Fruit fly (Drosophila melanogaster) whole organism, prepupa: ENCODE data around the gene eEF1delta.

Experiments
- Blimp-1 ChIP-seq: fragments of 200-800 bp; sonication (Bioruptor generic); optimal IDR thresholded peaks from 3 replicates; lab custom pipeline; 2017; ENCODE audit warnings: missing biosample characterization, missing genetic modification characterization, mild to moderate bottlenecking, moderate library complexity, missing genetic modification reagents
- CG10669 ChIP-seq: fragments of 200-800 bp; sonication (Bioruptor generic); optimal IDR thresholded peaks from 3 replicates; lab custom pipeline; 2018; ENCODE audit warnings: missing biosample characterization, mild to moderate bottlenecking, missing genetic modification characterization, moderate library complexity
- CG11294 ChIP-seq: fragments of 200-800 bp; sonication (Bioruptor generic); IDR thresholded peaks from 2 replicates; pipeline ENCODE4 v1.3.6; 2022; ENCODE audit warnings: missing biosample characterization, missing genetic modification characterization
- CG11902 ChIP-seq: fragments of 200-800 bp; sonication (Bioruptor generic); optimal IDR thresholded peaks from 3 replicates; lab custom pipeline; 2016; ENCODE audit warnings: missing biosample characterization, missing genetic modification characterization
- CG15336 ChIP-seq: fragments of 200-800 bp; sonication (Bioruptor generic); IDR thresholded peaks from 2 replicates; pipeline ENCODE4 v1.3.6; 2022; ENCODE audit warnings: missing biosample characterization, missing genetic modification characterization
- CG1621 ChIP-seq: fragments of 200-800 bp; sonication (Bioruptor generic); optimal IDR thresholded peaks from 3 replicates; lab custom pipeline; 2018; ENCODE audit warnings: missing biosample characterization, mild to moderate bottlenecking, missing genetic modification characterization
- CG16779 ChIP-seq: fragments of 200-800 bp; sonication (Bioruptor generic); optimal IDR thresholded peaks from 3 replicates; lab custom pipeline; 2017; ENCODE audit warnings: missing biosample characterization, mild to moderate bottlenecking, missing genetic modification characterization
- CG3032 ChIP-seq: fragments of 200-800 bp; optimal IDR thresholded peaks from 2 replicates; lab custom pipeline; 2019; ENCODE audit warnings: missing biosample characterization, mild to moderate bottlenecking, missing genetic modification characterization, moderate library complexity
- CG31627 ChIP-seq: fragments of 200-800 bp; sonication (Bioruptor generic); optimal IDR thresholded peaks from 3 replicates; lab custom pipeline; 2016; ENCODE audit warnings: missing biosample characterization, missing genetic modification characterization
- CG32006 ChIP-seq: fragments of 200-800 bp; sonication (Bioruptor generic); optimal IDR thresholded peaks from 3 replicates; lab custom pipeline; 2017; ENCODE audit warnings: missing biosample characterization, mild to moderate bottlenecking, missing genetic modification characterization
- CG34406 ChIP-seq: fragments of 200-800 bp; sonication (Bioruptor generic); optimal IDR thresholded peaks from 3 replicates; lab custom pipeline; 2016; ENCODE audit warnings: missing biosample characterization, missing genetic modification characterization
- CG3919 ChIP-seq: fragments of 200-800 bp; sonication (Bioruptor generic); optimal IDR thresholded peaks from 3 replicates; lab custom pipeline; 2016; ENCODE audit warnings: missing biosample characterization, missing genetic modification characterization
- CG4318 ChIP-seq: fragments of 200-800 bp; sonication (Bioruptor generic); optimal IDR thresholded peaks from 3 replicates; lab custom pipeline; 2017; ENCODE audit warnings: missing biosample characterization, mild to moderate bottlenecking, missing genetic modification characterization
- CG6163 ChIP-seq: fragments of 200-800 bp; sonication (Bioruptor generic); IDR thresholded peaks from 3 replicates; pipeline ENCODE4 v1.3.6; 2022; ENCODE audit warnings: missing biosample characterization, missing genetic modification characterization
- CG6276 ChIP-seq: fragments of 200-800 bp; sonication (Bioruptor generic); optimal IDR thresholded peaks from 2 replicates; lab custom pipeline; 2017; ENCODE audit warnings: missing biosample characterization, mild to moderate bottlenecking, missing genetic modification characterization
- CG6792 ChIP-seq: fragments of 200-800 bp; sonication (Bioruptor generic); optimal IDR thresholded peaks from 3 replicates; lab custom pipeline; 2016; ENCODE audit warnings: missing biosample characterization, missing genetic modification characterization
- CG6808 ChIP-seq: fragments of 200-800 bp; sonication (Bioruptor generic); optimal IDR thresholded peaks from 3 replicates; lab custom pipeline; 2017; ENCODE audit warnings: missing biosample characterization, missing genetic modification characterization, mild to moderate bottlenecking, moderate library complexity, missing genetic modification reagents
- CG6854 ChIP-seq: fragments of 200-800 bp; sonication (Bioruptor generic); optimal IDR thresholded peaks from 2 replicates; lab custom pipeline; 2017; ENCODE audit warnings: missing biosample characterization, mild to moderate bottlenecking, missing genetic modification characterization
- CG8119 ChIP-seq: fragments of 200-800 bp; sonication (Bioruptor generic); IDR thresholded peaks from 3 replicates; pipeline ENCODE4 v1.3.6; 2022; ENCODE audit warnings: missing biosample characterization, missing genetic modification characterization
- CG8632 ChIP-seq: fragments of 200-800 bp; sonication (Bioruptor generic); optimal IDR thresholded peaks from 3 replicates; lab custom pipeline; 2016; ENCODE audit warnings: missing biosample characterization, missing genetic modification characterization
- CG9139 ChIP-seq: fragments of 200-800 bp; sonication (Bioruptor generic); optimal IDR thresholded peaks from 3 replicates; lab custom pipeline; 2017; ENCODE audit warnings: missing biosample characterization, mild to moderate bottlenecking, missing genetic modification characterization
- Eip75B ChIP-seq: fragments of 200-800 bp; sonication (Bioruptor generic); optimal IDR thresholded peaks from 3 replicates; lab custom pipeline; 2016; ENCODE audit warnings: missing biosample characterization, missing genetic modification characterization
- Eip78C ChIP-seq: fragments of 200-800 bp; sonication (Bioruptor generic); peaks from one replicate; lab custom pipeline; 2016; ENCODE audit warnings: missing biosample characterization, missing genetic modification characterization
- Eip93F ChIP-seq: fragments of 200-800 bp; sonication (Bioruptor generic); optimal IDR thresholded peaks from 2 replicates; lab custom pipeline; 2016; ENCODE audit warnings: missing biosample characterization, mild to moderate bottlenecking, missing genetic modification characterization
- Ets96B ChIP-seq: fragments of 200-800 bp; optimal IDR thresholded peaks from 2 replicates; lab custom pipeline; 2019; ENCODE audit warnings: missing biosample characterization, mild to moderate bottlenecking, missing genetic modification characterization, moderate library complexity
- Hr38 ChIP-seq: sonication (Bioruptor generic); optimal IDR thresholded peaks from 2 replicates; lab custom pipeline; 2016; ENCODE audit warnings: missing biosample characterization, missing genetic modification characterization
- Hr39 ChIP-seq: fragments of 200-800 bp; sonication (Bioruptor generic); optimal IDR thresholded peaks from 2 replicates; lab custom pipeline; 2016; ENCODE audit warnings: missing biosample characterization, missing genetic modification characterization
- Hr4 ChIP-seq: fragments of 200-800 bp; sonication (Bioruptor generic); optimal IDR thresholded peaks from 3 replicates; lab custom pipeline; 2016; ENCODE audit warnings: missing biosample characterization, missing genetic modification characterization
- Lpt ChIP-seq: fragments of 200-800 bp; sonication (Bioruptor generic); optimal IDR thresholded peaks from 3 replicates; lab custom pipeline; 2016; ENCODE audit warnings: missing biosample characterization, missing genetic modification characterization
- OdsH ChIP-seq: fragments of 200-800 bp; sonication (Bioruptor generic); optimal IDR thresholded peaks from 3 replicates; lab custom pipeline; 2016; ENCODE audit warnings: missing biosample characterization, missing genetic modification characterization
- Smox ChIP-seq: fragments of 200-800 bp; sonication (Bioruptor generic); optimal IDR thresholded peaks from 3 replicates; lab custom pipeline; 2016; ENCODE audit warnings: missing biosample characterization, missing genetic modification characterization
- Sox15 ChIP-seq: fragments of 200-800 bp; sonication (Bioruptor generic); optimal IDR thresholded peaks from 3 replicates; lab custom pipeline; 2016; ENCODE audit warnings: missing biosample characterization, missing genetic modification characterization
- achi ChIP-seq: fragments of 200-800 bp; sonication (Bioruptor generic); optimal IDR thresholded peaks from 3 replicates; lab custom pipeline; 2016; ENCODE audit warnings: missing biosample characterization, missing genetic modification characterization
- acj6 ChIP-seq: fragments of 200-800 bp; sonication (Bioruptor generic); optimal IDR thresholded peaks from 3 replicates; lab custom pipeline; 2016; ENCODE audit warnings: missing biosample characterization, missing genetic modification characterization
- dsx ChIP-seq: fragments of 200-800 bp; optimal IDR thresholded peaks from 3 replicates; lab custom pipeline; 2019; ENCODE audit warnings: missing biosample characterization, mild to moderate bottlenecking, missing genetic modification characterization, moderate library complexity; ENCODE audit not compliant: poor library complexity, severe bottlenecking
- eg ChIP-seq: fragments of 200-800 bp; sonication (Bioruptor generic); IDR thresholded peaks from 3 replicates; pipeline ENCODE4 v1.3.6; 2022; ENCODE audit warnings: missing biosample characterization, missing genetic modification characterization
- fd59A ChIP-seq: fragments of 200-800 bp; sonication (Bioruptor generic); optimal IDR thresholded peaks from 2 replicates; lab custom pipeline; 2017; ENCODE audit warnings: missing biosample characterization, mild to moderate bottlenecking, missing genetic modification characterization, missing genetic modification reagents
- fd85E ChIP-seq: fragments of 200-800 bp; sonication (Bioruptor generic); optimal IDR thresholded peaks from 3 replicates; lab custom pipeline; 2016; ENCODE audit warnings: missing biosample characterization, missing genetic modification characterization
- fkh ChIP-seq: fragments of 200-800 bp; sonication (Bioruptor generic); optimal IDR thresholded peaks from 3 replicates; lab custom pipeline; 2017; ENCODE audit warnings: missing biosample characterization, mild to moderate bottlenecking, missing genetic modification characterization, moderate library complexity
- lz ChIP-seq: fragments of 200-800 bp; sonication (Bioruptor generic); optimal IDR thresholded peaks from 3 replicates; lab custom pipeline; 2016; ENCODE audit warnings: missing biosample characterization, missing genetic modification characterization
- net ChIP-seq: fragments of 200-800 bp; sonication (Bioruptor generic); optimal IDR thresholded peaks from 3 replicates; lab custom pipeline; 2016; ENCODE audit warnings: missing biosample characterization, missing genetic modification characterization
- pdm3 ChIP-seq: fragments of 200-800 bp; sonication (Bioruptor generic); optimal IDR thresholded peaks from 3 replicates; lab custom pipeline; 2016; ENCODE audit warnings: missing biosample characterization, missing genetic modification characterization
- salr ChIP-seq, 2 experiments: fragments of 200-800 bp; sonication (Bioruptor generic); optimal IDR thresholded peaks; 3 replicates each; lab custom pipeline; 2016 to 2018; ENCODE audit warnings: missing biosample characterization in 2 of 2, missing genetic modification characterization in 2 of 2, mild to moderate bottlenecking in 1 of 2
- spab ChIP-seq: fragments of 200-800 bp; sonication (Bioruptor generic); optimal IDR thresholded peaks from 2 replicates; lab custom pipeline; 2017; ENCODE audit warnings: missing biosample characterization, mild to moderate bottlenecking, missing genetic modification characterization, missing genetic modification reagents
- svp ChIP-seq: fragments of 200-800 bp; sonication (Bioruptor generic); peaks from one replicate; lab custom pipeline; 2016; ENCODE audit warnings: missing biosample characterization, missing genetic modification characterization
- topi ChIP-seq: fragments of 200-800 bp; sonication (Bioruptor generic); optimal IDR thresholded peaks from 3 replicates; lab custom pipeline; 2016; ENCODE audit warnings: missing biosample characterization, missing genetic modification characterization

Gene eEF1delta

DNA sequence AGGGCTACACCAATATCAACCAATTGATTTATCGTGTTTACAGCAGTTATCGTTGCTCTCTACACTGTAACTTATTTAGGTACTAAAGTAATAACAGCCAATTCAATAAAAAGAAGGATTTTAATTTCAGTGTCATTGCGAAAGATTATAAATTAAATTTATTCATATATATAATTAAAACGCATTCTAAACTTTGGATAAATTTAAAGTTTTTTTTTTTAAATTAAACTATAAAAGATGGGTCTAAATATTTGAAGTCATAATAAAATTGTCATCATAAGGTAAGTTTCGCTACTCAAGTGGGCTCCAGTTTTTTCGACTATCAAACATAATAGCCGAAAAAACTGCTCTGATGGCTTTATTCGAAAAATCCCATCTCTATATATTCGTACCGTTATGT, 39.9 kb downstream of the eEF1delta start, which contains the start of gene trk:
trk (minus strand) TSS at position 101 of the 400 bp plus-strand sequence.
- TF ChIP-seq CG11902 (GFP tag; lab: Kevin White, UChicago): no peak
- no peak for TF ChIP-seq CG31627 (GFP tag; lab: Kevin White, UChicago)
- no peak for TF ChIP-seq CG6276 (GFP tag; lab: Kevin White, UChicago)
- TF ChIP-seq CG9139: no peak
- TF ChIP-seq salr (GFP tag; optimal IDR thresholded peaks at IDR 0.05; lab: Kevin White, UChicago): no peak

DNA sequence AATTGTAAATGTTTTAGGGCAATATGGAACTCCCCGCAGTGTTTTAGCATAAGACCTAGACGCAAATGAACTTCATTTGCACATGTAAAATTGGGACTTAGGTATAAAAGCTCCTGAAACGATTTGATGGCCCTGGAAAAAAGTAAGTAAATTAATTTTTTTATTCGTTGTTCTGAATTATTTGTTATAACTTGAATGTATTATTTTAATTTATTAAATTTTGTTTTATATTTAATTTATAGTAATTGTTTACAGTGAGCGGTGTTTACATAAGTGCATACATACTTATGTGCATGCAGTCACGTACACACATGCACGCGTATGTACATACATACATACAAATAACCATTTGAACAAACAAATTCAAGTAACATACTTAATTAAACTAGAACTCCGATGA, 44.1 kb downstream of the eEF1delta start:
- TF ChIP-seq CG8632 (peak; percentile 42), acj6 (GFP tag; lab: Kevin White, UChicago) (peak; percentile 32), CG4318 (GFP tag; lab: Kevin White, UChicago) (no peak), CG8119 (GFP tag; lab: Robert Waterston, UW) (peak; percentile 70; the same call in 2 of the 3 replicates), CG15336 (GFP tag; lab: Robert Waterston, UW) (peak; percentile 82), Eip78C (GFP tag; lab: Kevin White, UChicago) (peak; percentile 84), CG3032 (peak; percentile 67), CG11294 (GFP tag; lab: Robert Waterston, UW) (peak; percentile 42; the same call in 1 of the 2 replicates), fkh (peak; percentile 21), Eip75B (no peak), fd85E (peak; percentile 5), CG32006 (GFP tag; lab: Kevin White, UChicago) (no peak), CG3919 (GFP tag; lab: Kevin White, UChicago) (no peak), Hr39 (GFP tag; lab: Kevin White, UChicago) (no peak), Ets96B (tag; lab: Kevin White, UChicago) (peak; percentile 69), CG6854 (GFP tag; lab: Kevin White, UChicago) (peak; percentile 37), CG6792 (peak; percentile 20)

dm6 chr2L:10276846-10277245, 44.5 kb downstream of the eEF1delta start:
- no peak for TF ChIP-seq Ets96B (tag; lab: Kevin White, UChicago)
- TF ChIP-seq salr (GFP tag; optimal IDR thresholded peaks at IDR 0.05; lab: Kevin White, UChicago): no peak
- peak; percentile 63 for TF ChIP-seq OdsH (GFP tag; lab: Kevin White, UChicago)
- no peak for TF ChIP-seq svp (GFP tag; lab: Kevin White, UChicago)
- TF ChIP-seq Blimp-1 (GFP tag; lab: Kevin White, UChicago): no peak
- TF ChIP-seq achi (GFP tag; lab: Kevin White, UChicago): peak; percentile 58
- peak; percentile 66 for TF ChIP-seq Eip75B
- no peak; the same call in 1 of the 3 replicates for TF ChIP-seq CG8119 (GFP tag; lab: Robert Waterston, UW)
- TF ChIP-seq topi (GFP tag; lab: Kevin White, UChicago): peak; percentile 43
- TF ChIP-seq CG8632: peak; percentile 22
- TF ChIP-seq Hr39 (GFP tag; lab: Kevin White, UChicago): no peak
- peak; percentile 3 for TF ChIP-seq CG11902 (GFP tag; lab: Kevin White, UChicago)
- peak; percentile 10 for TF ChIP-seq Hr38 (GFP tag; lab: Kevin White, UChicago)
- no peak for TF ChIP-seq fd85E
- TF ChIP-seq dsx: no peak
- no peak; the same call in 1 of the 3 replicates for TF ChIP-seq CG6163
- no peak for TF ChIP-seq spab (GFP tag; lab: Kevin White, UChicago)
- no peak for TF ChIP-seq fkh
- TF ChIP-seq Eip93F (GFP tag; lab: Kevin White, UChicago): no peak
- no peak for TF ChIP-seq CG4318 (GFP tag; lab: Kevin White, UChicago)
- TF ChIP-seq fd59A (GFP tag; lab: Kevin White, UChicago): peak; percentile 6
- no peak for TF ChIP-seq CG3919 (GFP tag; lab: Kevin White, UChicago)
- no peak for TF ChIP-seq CG1621
- TF ChIP-seq CG6792: peak; percentile 27
- TF ChIP-seq CG34406: peak; percentile 29
- no peak for TF ChIP-seq net
- no peak for TF ChIP-seq CG9139
- no peak for TF ChIP-seq CG11294 (GFP tag; lab: Robert Waterston, UW)
- no peak; the same call in 2 of the 3 replicates for TF ChIP-seq eg (GFP tag; lab: Robert Waterston, UW)
- TF ChIP-seq Sox15 (GFP tag; lab: Kevin White, UChicago): no peak
- TF ChIP-seq lz (GFP tag; lab: Kevin White, UChicago): peak; percentile 59
- no peak for TF ChIP-seq CG6808 (GFP tag; lab: Kevin White, UChicago)
- peak; percentile 8 for TF ChIP-seq CG10669 (GFP tag; lab: Kevin White, UChicago)
- no peak for TF ChIP-seq Smox (GFP tag; lab: Kevin White, UChicago)
- no peak for TF ChIP-seq CG16779
- TF ChIP-seq Lpt (GFP tag; lab: Kevin White, UChicago): no peak
- no peak for TF ChIP-seq CG6276 (GFP tag; lab: Kevin White, UChicago)
- peak; percentile 42 for TF ChIP-seq Hr4 (GFP tag; lab: Kevin White, UChicago)
- TF ChIP-seq pdm3: no peak
